Fruit fly (Drosophila melanogaster) whole organism, embryonic: Measurements from ENCODE around the gene DopEcR.

ENCODE experiments used
- Awh ChIP-seq: fragments of 200-800 bp; sonication (Bioruptor generic); IDR thresholded peaks from 2 replicates; pipeline ENCODE4, ENCODE4 v1.3.6; 2022; ENCODE audit warnings: missing biosample characterization, missing genetic modification characterization
- CG10979 ChIP-seq: fragments of 200-800 bp; sonication (Bioruptor generic); optimal IDR thresholded peaks from 2 replicates; lab custom pipeline; 2018; ENCODE audit warnings: missing biosample characterization, mild to moderate bottlenecking, missing genetic modification characterization, moderate library complexity
- CG11456 ChIP-seq: fragments of 200-800 bp; sonication (Bioruptor generic); IDR thresholded peaks from 3 replicates; pipeline ENCODE4 v1.3.6; 2022; ENCODE audit warnings: missing biosample characterization, missing genetic modification characterization
- CG11695 ChIP-seq: fragments of 200-800 bp; sonication (Bioruptor generic); IDR thresholded peaks from 3 replicates; pipeline ENCODE4 v1.3.6; 2022; ENCODE audit warnings: missing biosample characterization, missing genetic modification characterization
- CG12071 ChIP-seq: fragments of 200-800 bp; sonication (Bioruptor generic); optimal IDR thresholded peaks from 3 replicates; lab custom pipeline; 2018; ENCODE audit warnings: missing biosample characterization, mild to moderate bottlenecking, missing genetic modification characterization
- CG12769 ChIP-seq: fragments of 200-800 bp; sonication (Bioruptor generic); optimal IDR thresholded peaks from 2 replicates; lab custom pipeline; 2019; ENCODE audit warnings: missing biosample characterization, mild to moderate bottlenecking, missing genetic modification characterization, moderate library complexity
- CG14965 ChIP-seq: fragments of 200-800 bp; sonication (Bioruptor generic); optimal IDR thresholded peaks from 2 replicates; lab custom pipeline; 2016; ENCODE audit warnings: missing biosample characterization, missing genetic modification characterization, borderline replicate concordance
- CG1602 ChIP-seq: fragments of 200-800 bp; sonication (Bioruptor generic); optimal IDR thresholded peaks from 3 replicates; lab custom pipeline; 2016; ENCODE audit warnings: missing biosample characterization, missing genetic modification characterization
- CG1792 ChIP-seq: fragments of 200-800 bp; sonication (Bioruptor generic); optimal IDR thresholded peaks from 2 replicates; lab custom pipeline; 2016; ENCODE audit warnings: missing biosample characterization, missing genetic modification characterization
- CG2199 ChIP-seq: fragments of 200-800 bp; sonication (Bioruptor generic); IDR thresholded peaks from 3 replicates; pipeline ENCODE4 v1.3.6; 2022; ENCODE audit warnings: missing biosample characterization, missing genetic modification characterization
- CG2889 ChIP-seq: fragments of 200-800 bp; sonication (Bioruptor generic); IDR thresholded peaks from 3 replicates; pipeline ENCODE4 v1.3.6; 2022; ENCODE audit warnings: missing biosample characterization, missing genetic modification characterization
- CG3281 ChIP-seq: fragments of 200-800 bp; sonication (Bioruptor generic); optimal IDR thresholded peaks from 3 replicates; lab custom pipeline; 2017; ENCODE audit warnings: missing biosample characterization, mild to moderate bottlenecking, missing genetic modification characterization
- CG4424 ChIP-seq: fragments of 200-800 bp; sonication (Bioruptor generic); optimal IDR thresholded peaks from 3 replicates; lab custom pipeline; 2016; ENCODE audit warnings: missing biosample characterization, missing genetic modification characterization
- CG5180 ChIP-seq: fragments of 200-800 bp; sonication (Bioruptor generic); optimal IDR thresholded peaks from 3 replicates; lab custom pipeline; 2017; ENCODE audit warnings: missing biosample characterization, missing genetic modification characterization, mild to moderate bottlenecking, moderate library complexity, missing genetic modification reagents
- CG6791 ChIP-seq: fragments of 200-800 bp; sonication (Bioruptor generic); IDR thresholded peaks from 3 replicates; pipeline ENCODE4 v1.3.6; 2022; ENCODE audit warnings: missing biosample characterization, missing genetic modification characterization; ENCODE audit not compliant: partially characterized antibody
- CG9932 ChIP-seq: fragments of 200-800 bp; sonication (Bioruptor generic); IDR thresholded peaks from 2 replicates; pipeline ENCODE4 v1.3.6; 2022; ENCODE audit warnings: missing biosample characterization, missing genetic modification characterization
- Dek ChIP-seq: fragments of 200-800 bp; sonication (Bioruptor generic); optimal IDR thresholded peaks from 3 replicates; lab custom pipeline; 2019; ENCODE audit warnings: missing biosample characterization, mild to moderate bottlenecking, missing genetic modification characterization, moderate library complexity
- Ets97D ChIP-seq: fragments of 200-800 bp; sonication (Bioruptor generic); optimal IDR thresholded peaks from 3 replicates; lab custom pipeline; 2016; ENCODE audit warnings: missing biosample characterization, missing genetic modification characterization
- Gug ChIP-seq: fragments of 200-800 bp; sonication (Bioruptor generic); IDR thresholded peaks from 4 replicates; pipeline ENCODE4 v1.3.6; 2022; ENCODE audit warnings: missing biosample characterization, missing genetic modification characterization
- Nf-YB ChIP-seq: fragments of 200-800 bp; sonication (Bioruptor generic); optimal IDR thresholded peaks from 3 replicates; lab custom pipeline; 2019; ENCODE audit warnings: missing biosample characterization, mild to moderate bottlenecking, missing genetic modification characterization, moderate library complexity
- Ptx1 ChIP-seq: fragments of 200-800 bp; sonication (Bioruptor generic); IDR thresholded peaks from 2 replicates; pipeline ENCODE4 v1.3.6; 2022; ENCODE audit warnings: missing biosample characterization, missing genetic modification characterization
- Scr ChIP-seq: fragments of 200-800 bp; sonication (Bioruptor generic); IDR thresholded peaks from 2 replicates; pipeline ENCODE4 v1.3.6; 2022; ENCODE audit warnings: missing biosample characterization, missing genetic modification characterization; ENCODE audit not compliant: partially characterized antibody
- Sry-β ChIP-seq: fragments of 200-800 bp; sonication (Bioruptor generic); optimal IDR thresholded peaks from 2 replicates; lab custom pipeline; 2018; ENCODE audit warnings: missing biosample characterization, mild to moderate bottlenecking, missing genetic modification characterization, moderate library complexity
- YL-1 ChIP-seq: fragments of 200-800 bp; sonication (Bioruptor generic); optimal IDR thresholded peaks from 3 replicates; lab custom pipeline; 2017; ENCODE audit warnings: missing biosample characterization, mild to moderate bottlenecking, missing genetic modification characterization
- abd-A ChIP-seq: fragments of 200-800 bp; sonication (Bioruptor generic); optimal IDR thresholded peaks from 3 replicates; lab custom pipeline; 2019; ENCODE audit warnings: missing biosample characterization, mild to moderate bottlenecking, missing genetic modification characterization, moderate library complexity
- caup ChIP-seq: fragments of 200-800 bp; sonication (Bioruptor generic); optimal IDR thresholded peaks from 3 replicates; lab custom pipeline; 2017; ENCODE audit warnings: missing biosample characterization, mild to moderate bottlenecking, missing genetic modification characterization, moderate library complexity; ENCODE audit not compliant: severe bottlenecking
- chm ChIP-seq: fragments of 200-800 bp; sonication (Bioruptor generic); IDR thresholded peaks from 2 replicates; pipeline ENCODE4 v1.3.6; 2022; ENCODE audit warnings: missing biosample characterization, missing genetic modification characterization
- grn ChIP-seq: fragments of 200-800 bp; sonication (Bioruptor generic); optimal IDR thresholded peaks from 3 replicates; lab custom pipeline; 2017; ENCODE audit warnings: missing biosample characterization, missing genetic modification characterization
- kni ChIP-seq: fragments of 200-800 bp; sonication (Bioruptor generic); optimal IDR thresholded peaks from 3 replicates; lab custom pipeline; 2017; ENCODE audit warnings: mild to moderate bottlenecking, missing biosample characterization, missing genetic modification reagents, missing genetic modification characterization
- mam ChIP-seq: fragments of 200-800 bp; sonication (Bioruptor generic); optimal IDR thresholded peaks from 3 replicates; lab custom pipeline; 2016; ENCODE audit warnings: missing biosample characterization, missing genetic modification characterization
- oc ChIP-seq: fragments of 200-800 bp; sonication (Bioruptor generic); optimal IDR thresholded peaks from 2 replicates; lab custom pipeline; 2018; ENCODE audit warnings: missing biosample characterization, mild to moderate bottlenecking, missing genetic modification characterization, moderate library complexity
- phol ChIP-seq: fragments of 200-800 bp; sonication (Bioruptor generic); optimal IDR thresholded peaks from 3 replicates; lab custom pipeline; 2018; ENCODE audit warnings: missing biosample characterization, mild to moderate bottlenecking, missing genetic modification characterization, moderate library complexity
- salm ChIP-seq: fragments of 200-800 bp; sonication (Bioruptor generic); optimal IDR thresholded peaks from 2 replicates; lab custom pipeline; 2018; ENCODE audit warnings: missing biosample characterization, mild to moderate bottlenecking, missing genetic modification characterization
- shn ChIP-seq: fragments of 200-800 bp; sonication (Bioruptor generic); optimal IDR thresholded peaks from 3 replicates; lab custom pipeline; 2016; ENCODE audit warnings: missing biosample characterization, missing genetic modification characterization
- sna ChIP-seq: fragments of 200-800 bp; sonication (Bioruptor generic); IDR thresholded peaks from 2 replicates; pipeline ENCODE4 v1.3.6; 2022; ENCODE audit warnings: missing biosample characterization, missing genetic modification characterization; ENCODE audit not compliant: partially characterized antibody
- sr ChIP-seq: fragments of 200-800 bp; sonication (Bioruptor generic); IDR thresholded peaks from 3 replicates; pipeline ENCODE4 v1.3.6; 2022; ENCODE audit warnings: missing biosample characterization, missing genetic modification characterization
- tin ChIP-seq: fragments of 200-800 bp; sonication (Bioruptor generic); optimal IDR thresholded peaks from 3 replicates; lab custom pipeline; 2016; ENCODE audit warnings: missing biosample characterization, missing genetic modification characterization
- tup ChIP-seq: fragments of 200-800 bp; sonication (Bioruptor generic); optimal IDR thresholded peaks from 2 replicates; lab custom pipeline; 2016; ENCODE audit warnings: missing biosample characterization, mild to moderate bottlenecking, missing genetic modification characterization, moderate library complexity
- vvl ChIP-seq: fragments of 200-800 bp; sonication (Bioruptor generic); IDR thresholded peaks from 2 replicates; pipeline ENCODE4 v1.3.6; 2022; ENCODE audit warnings: missing biosample characterization, missing genetic modification characterization
- zen2 ChIP-seq: fragments of 200-800 bp; sonication (Bioruptor generic); IDR thresholded peaks from 3 replicates; pipeline ENCODE4 v1.3.6; 2022; ENCODE audit warnings: missing biosample characterization, missing genetic modification characterization; ENCODE audit not compliant: partially characterized antibody

The DopEcR gene

DNA sequence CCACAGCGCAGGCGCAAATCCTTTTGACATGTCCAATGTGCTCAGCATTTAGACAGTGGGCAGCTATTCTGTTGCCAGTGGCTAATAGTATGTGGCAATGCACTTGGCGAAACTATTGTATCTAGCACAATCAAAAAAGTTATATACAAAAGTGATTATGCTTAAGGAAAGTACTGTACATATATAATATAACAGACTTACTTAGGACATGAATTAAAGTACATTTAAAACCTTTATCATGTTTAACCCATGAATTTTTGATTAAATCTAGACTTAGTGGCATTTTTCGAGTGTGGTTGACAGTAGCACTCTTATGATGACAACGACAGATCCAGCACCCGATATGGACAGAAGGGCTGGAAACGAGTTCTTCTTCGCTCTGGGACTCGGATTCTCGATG lies 2.9 kb upstream of the DopEcR start (continued):
- TF ChIP-seq YL-1: no peak
- no peak for TF ChIP-seq tin (GFP tag; lab: Kevin White, UChicago)
- TF ChIP-seq CG2889: no peak
- TF ChIP-seq CG11456 (GFP tag; lab: Robert Waterston, UW): no peak

- TF ChIP-seq oc (peak; percentile 75), CG1792 (GFP tag; lab: Kevin White, UChicago) (no peak), CG2199 (GFP tag; lab: Robert Waterston, UW) (0 out of 3 replicates have a peak, but pooled peaks have one; percentile 22), kni (peak; percentile 6), CG3281 (GFP tag; lab: Kevin White, UChicago) (no peak), sna (peak; percentile 34; the same call in 1 of the 2 replicates), tup (no peak), CG5180 (GFP tag; lab: Kevin White, UChicago) (no peak), vvl (GFP tag; lab: Robert Waterston, UW) (peak; percentile 62), grn (GFP tag; lab: Kevin White, UChicago) (peak; percentile 40), CG1602 (no peak), salm (no peak), Ets97D (no peak), phol (no peak), CG10979 (tag; lab: Kevin White, UChicago) (no peak), CG12071 (GFP tag; lab: Kevin White, UChicago) (no peak), Awh (GFP tag; lab: Robert Waterston, UW) (peak; percentile 94), shn (GFP tag; lab: Kevin White, UChicago) (no peak), Gug (GFP tag; lab: Robert Waterston, UW) (no peak), sr (GFP tag; lab: Robert Waterston, UW) (peak; percentile 96), CG14965 (GFP tag; lab: Kevin White, UChicago) (no peak), caup (GFP tag; lab: Kevin White, UChicago) (no peak), abd-A (peak; percentile 87), Ptx1 (GFP tag; lab: Robert Waterston, UW) (no peak), CG9932 (GFP tag; lab: Robert Waterston, UW) (no peak)
- TF ChIP-seq, all 482 proteins: peak for 9
Observed at dm6 chr3L:4382581-4382980, 2.4 kb upstream of the DopEcR start.

DNA sequence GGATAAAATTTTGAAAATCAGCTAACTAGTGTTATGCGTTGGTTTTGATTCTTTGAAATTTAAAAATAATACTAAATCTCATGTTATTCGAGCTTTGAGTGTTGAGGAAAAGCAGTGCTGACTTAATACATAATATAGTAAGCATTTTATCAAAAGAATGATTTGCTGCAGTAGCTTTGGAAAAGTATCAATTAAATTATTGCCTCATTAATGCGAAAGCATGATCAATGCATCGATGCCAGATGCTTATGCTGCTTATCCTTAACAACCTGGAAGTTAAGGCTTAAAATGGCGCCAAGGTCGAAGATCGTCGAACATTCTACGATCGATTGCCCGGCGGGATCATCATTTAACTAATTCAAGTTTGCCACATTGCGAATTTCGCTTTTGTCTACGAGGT lies 1.3 kb upstream of the DopEcR start, which contains the start of gene CG32240:
Gene CG32240 (minus strand): TSS at position 101 of the 400 bp plus-strand sequence.
- no peak for TF ChIP-seq mam (GFP tag; lab: Kevin White, UChicago)
- no peak for TF ChIP-seq Dek (tag; lab: Kevin White, UChicago)
- no peak for TF ChIP-seq CG6791 (GFP tag; lab: Robert Waterston, UW)
- TF ChIP-seq CG4424 (GFP tag; lab: Kevin White, UChicago): no peak
- no peak for TF ChIP-seq CG11695 (GFP tag; lab: Robert Waterston, UW)
- TF ChIP-seq zen2 (GFP tag; lab: Robert Waterston, UW): no peak
- TF ChIP-seq Sry-β (GFP tag; lab: Kevin White, UChicago): no peak
- no peak for TF ChIP-seq CG12769
- TF ChIP-seq Nf-YB (GFP tag; lab: Kevin White, UChicago): no peak
- TF ChIP-seq chm (GFP tag; lab: Robert Waterston, UW): no peak
- TF ChIP-seq Scr (GFP tag; lab: Robert Waterston, UW): no peak
- TF ChIP-seq, all 482 proteins: peak for 0
